Worm (Caenorhabditis elegans) whole organism, mixed stage, embryonic: ENCODE data around the gene col-80.

Source experiments
- M03D4.4 ChIP-seq: sonication (generic microtip); optimal IDR thresholded peaks from 2 replicates; lab custom pipeline; 2017; ENCODE audit warnings: mild to moderate bottlenecking, missing genetic modification characterization, missing compliant biosample characterization
- bed-3 ChIP-seq: fragments of 200-800 bp; sonication (Bioruptor generic); optimal IDR thresholded peaks from 3 replicates; lab custom pipeline; 2018; ENCODE audit warnings: mild to moderate bottlenecking, missing genetic modification characterization, moderate library complexity, missing compliant biosample characterization
- blmp-1 ChIP-seq: fragments of 150-350 bp; optimal IDR thresholded peaks from 2 replicates; lab custom pipeline; 2014; ENCODE audit warnings: missing biosample characterization, missing genetic modification characterization
- ceh-39 ChIP-seq: fragments of 150-350 bp; optimal IDR thresholded peaks from 2 replicates; lab custom pipeline; 2014; ENCODE audit warnings: missing biosample characterization, missing genetic modification characterization
- ceh-43 ChIP-seq: fragments of 200-800 bp; sonication (Bioruptor generic); optimal IDR thresholded peaks from 2 replicates; lab custom pipeline; 2018; ENCODE audit warnings: mild to moderate bottlenecking, missing genetic modification characterization, moderate library complexity, missing compliant biosample characterization
- ceh-83 ChIP-seq: fragments of 200-800 bp; sonication (Bioruptor generic); optimal IDR thresholded peaks from 2 replicates; lab custom pipeline; 2018; ENCODE audit warnings: mild to moderate bottlenecking, missing genetic modification characterization, missing compliant biosample characterization
- ces-1 ChIP-seq: fragments of 150-350 bp; optimal IDR thresholded peaks from 2 replicates; lab custom pipeline; 2014; ENCODE audit warnings: missing biosample characterization, missing genetic modification reagents, missing genetic modification characterization
- cnd-1 ChIP-seq: fragments of 200-800 bp; sonication (Bioruptor generic); optimal IDR thresholded peaks from 2 replicates; lab custom pipeline; 2018; ENCODE audit warnings: mild to moderate bottlenecking, missing genetic modification characterization, missing compliant biosample characterization
- drap-1 ChIP-seq: fragments of 200-800 bp; sonication (Bioruptor generic); optimal IDR thresholded peaks from 3 replicates; lab custom pipeline; 2018; ENCODE audit warnings: mild to moderate bottlenecking, missing genetic modification characterization, missing compliant biosample characterization
- elt-1 ChIP-seq: sonication (generic microtip); optimal IDR thresholded peaks from 2 replicates; lab custom pipeline; 2017; ENCODE audit warnings: missing genetic modification characterization, mild to moderate bottlenecking, missing compliant biosample characterization, antibody characterized with exemption, moderate library complexity, borderline replicate concordance; ENCODE audit not compliant: insufficient read depth
- elt-3 ChIP-seq: fragments of 150-350 bp; optimal IDR thresholded peaks from 2 replicates; lab custom pipeline; 2014; ENCODE audit warnings: missing biosample characterization, missing genetic modification characterization
- flh-1 ChIP-seq: fragments of 200-800 bp; sonication (Bioruptor generic); optimal IDR thresholded peaks from 2 replicates; lab custom pipeline; 2018; ENCODE audit warnings: mild to moderate bottlenecking, missing genetic modification characterization, moderate library complexity, missing compliant biosample characterization
- ham-2 ChIP-seq: fragments of 200-800 bp; sonication (Bioruptor generic); optimal IDR thresholded peaks from 2 replicates; lab custom pipeline; 2018; ENCODE audit warnings: mild to moderate bottlenecking, missing genetic modification characterization, missing compliant biosample characterization
- hlh-1 ChIP-seq: fragments of 150-350 bp; optimal IDR thresholded peaks from 2 replicates; lab custom pipeline; 2014; ENCODE audit warnings: missing biosample characterization, missing genetic modification reagents, missing genetic modification characterization
- lin-13 ChIP-seq: fragments of 150-350 bp; optimal IDR thresholded peaks from 2 replicates; lab custom pipeline; 2014; ENCODE audit warnings: missing biosample characterization, missing genetic modification characterization
- lin-32 ChIP-seq: fragments of 200-800 bp; sonication (Bioruptor generic); optimal IDR thresholded peaks from 2 replicates; lab custom pipeline; 2018; ENCODE audit warnings: mild to moderate bottlenecking, missing genetic modification characterization, missing compliant biosample characterization
- lsy-2 ChIP-seq: fragments of 150-350 bp; optimal IDR thresholded peaks from 2 replicates; lab custom pipeline; 2014; ENCODE audit warnings: missing biosample characterization, missing genetic modification characterization
- mab-5 ChIP-seq: fragments of 150-350 bp; optimal IDR thresholded peaks from 2 replicates; lab custom pipeline; 2014; ENCODE audit warnings: missing biosample characterization, missing genetic modification characterization
- mep-1 ChIP-seq: fragments of 150-350 bp; optimal IDR thresholded peaks from 2 replicates; lab custom pipeline; 2017; ENCODE audit warnings: missing biosample characterization, missing genetic modification reagents, missing genetic modification characterization, inconsistent platforms
- mls-2 ChIP-seq: sonication (generic microtip); optimal IDR thresholded peaks from 2 replicates; lab custom pipeline; 2016; ENCODE audit warnings: mild to moderate bottlenecking, missing genetic modification characterization, moderate library complexity, missing compliant biosample characterization
- nhr-12 ChIP-seq: fragments of 150-350 bp; optimal IDR thresholded peaks from 2 replicates; lab custom pipeline; 2014; ENCODE audit warnings: missing biosample characterization, missing genetic modification characterization
- nhr-2 ChIP-seq: fragments of 150-350 bp; optimal IDR thresholded peaks from 2 replicates; lab custom pipeline; 2014; ENCODE audit warnings: missing biosample characterization, missing genetic modification characterization
- nhr-237 ChIP-seq: fragments of 150-350 bp; optimal IDR thresholded peaks from 2 replicates; lab custom pipeline; 2014; ENCODE audit warnings: missing biosample characterization, missing genetic modification characterization
- nhr-28 ChIP-seq: fragments of 150-350 bp; optimal IDR thresholded peaks from 2 replicates; lab custom pipeline; 2014; ENCODE audit warnings: missing biosample characterization, missing genetic modification characterization
- nhr-76 ChIP-seq: sonication (generic microtip); optimal IDR thresholded peaks from 2 replicates; lab custom pipeline; 2017; ENCODE audit warnings: missing biosample characterization, missing genetic modification characterization
- pha-4 ChIP-seq: fragments of 150-350 bp; optimal IDR thresholded peaks from 2 replicates; lab custom pipeline; 2018; ENCODE audit warnings: missing biosample characterization, missing genetic modification reagents, missing genetic modification characterization
- sem-2 ChIP-seq: fragments of 200-800 bp; sonication (Bioruptor generic); optimal IDR thresholded peaks from 2 replicates; lab custom pipeline; 2018; ENCODE audit warnings: mild to moderate bottlenecking, missing genetic modification characterization, missing compliant biosample characterization
- snpc-4 ChIP-seq: fragments of 150-350 bp; optimal IDR thresholded peaks from 2 replicates; lab custom pipeline; 2014; ENCODE audit warnings: missing biosample characterization, missing genetic modification characterization
- sptf-1 ChIP-seq: sonication (generic microtip); optimal IDR thresholded peaks from 2 replicates; lab custom pipeline; 2017; ENCODE audit warnings: mild to moderate bottlenecking, missing genetic modification characterization, moderate library complexity, missing compliant biosample characterization
- tbx-8 ChIP-seq: fragments of 200-800 bp; sonication (Bioruptor generic); optimal IDR thresholded peaks from 2 replicates; lab custom pipeline; 2018; ENCODE audit warnings: mild to moderate bottlenecking, missing genetic modification characterization, moderate library complexity, missing compliant biosample characterization
- unc-120 ChIP-seq: sonication (generic microtip); optimal IDR thresholded peaks from 2 replicates; lab custom pipeline; 2017; ENCODE audit warnings: missing genetic modification characterization, missing compliant biosample characterization; ENCODE audit not compliant: poor library complexity, severe bottlenecking
- unc-39 ChIP-seq: fragments of 150-350 bp; optimal IDR thresholded peaks from 2 replicates; lab custom pipeline; 2014; ENCODE audit warnings: missing biosample characterization, missing genetic modification characterization
- unc-62 ChIP-seq: fragments of 150-350 bp; optimal IDR thresholded peaks from 2 replicates; lab custom pipeline; 2014; ENCODE audit warnings: missing biosample characterization, missing genetic modification reagents, missing genetic modification characterization
- zip-8 ChIP-seq: fragments of 150-350 bp; optimal IDR thresholded peaks from 2 replicates; lab custom pipeline; 2014; ENCODE audit warnings: missing biosample characterization, missing genetic modification characterization
- ztf-11 ChIP-seq: fragments of 150-350 bp; optimal IDR thresholded peaks from 2 replicates; lab custom pipeline; 2014; ENCODE audit warnings: missing biosample characterization, missing genetic modification characterization

col-80 gene

ce11 chrII:10706901-10707300, at the start of gene col-80:
Gene col-80, plus strand, starts transcription at chrII:10707201.
- TF ChIP-seq bed-3 (GFP tag; lab: Kevin White, UChicago) = no peak

ce11 chrII:10657632-10658108, 49.3 kb upstream of the col-80 start, which contains the start of gene lact-3:
Gene lact-3, minus strand, starts transcription at chrII:10657682.
- TF ChIP-seq drap-1 (GFP tag; lab: Kevin White, UChicago) = no peak
- TF ChIP-seq lin-32 (GFP tag; lab: Kevin White, UChicago) = no peak
- no peak for TF ChIP-seq blmp-1
- no peak for TF ChIP-seq elt-1 (tag; lab: Kevin White, UChicago)
- TF ChIP-seq lin-13 (tag; lab: Kevin White, UChicago) = no peak

- TF ChIP-seq sem-2 (GFP tag; lab: Kevin White, UChicago) = no peak
- TF ChIP-seq nhr-28 (tag; lab: Kevin White, UChicago) = no peak
- no peak for TF ChIP-seq ceh-83 (GFP tag; lab: Kevin White, UChicago)
- peak; percentile 69 for TF ChIP-seq nhr-237 (tag; lab: Kevin White, UChicago)
- TF ChIP-seq elt-3 (tag; lab: Kevin White, UChicago) = no peak
- no peak for TF ChIP-seq mab-5 (tag; lab: Kevin White, UChicago)
- peak; percentile 61 for TF ChIP-seq lin-13 (tag; lab: Kevin White, UChicago)
- TF ChIP-seq flh-1 (GFP tag; lab: Kevin White, UChicago) = no peak
- no peak for TF ChIP-seq nhr-12
- TF ChIP-seq ces-1 (GFP tag; lab: Kevin White, UChicago) = peak; percentile 34
- TF ChIP-seq tbx-8 (GFP tag; lab: Kevin White, UChicago) = no peak
- TF ChIP-seq cnd-1 (tag; lab: Kevin White, UChicago) = no peak
- no peak for TF ChIP-seq zip-8 (tag; lab: Kevin White, UChicago)
- TF ChIP-seq pha-4 (tag; lab: Kevin White, UChicago) = no peak
- no peak for TF ChIP-seq blmp-1
- TF ChIP-seq unc-39 (tag; lab: Kevin White, UChicago) = no peak
- no peak for TF ChIP-seq mls-2 (tag; lab: Kevin White, UChicago)
- no peak for TF ChIP-seq ham-2 (GFP tag; lab: Kevin White, UChicago)
- peak; percentile 52 for TF ChIP-seq ceh-39
- TF ChIP-seq nhr-76 (tag; lab: Kevin White, UChicago) = no peak
- TF ChIP-seq bed-3 (GFP tag; lab: Kevin White, UChicago) = no peak
- no peak for TF ChIP-seq M03D4.4 (tag; lab: Kevin White, UChicago)
- TF ChIP-seq lsy-2 (tag; lab: Kevin White, UChicago) = peak; percentile 70
- no peak for TF ChIP-seq nhr-2 (tag; lab: Kevin White, UChicago)
- TF ChIP-seq hlh-1 (tag; lab: Kevin White, UChicago) = peak; percentile 57
- TF ChIP-seq unc-120 (tag; lab: Kevin White, UChicago) = peak; percentile 72
- TF ChIP-seq ceh-43 (GFP tag; lab: Kevin White, UChicago) = no peak
- peak; percentile 31 for TF ChIP-seq unc-62 (GFP tag; lab: Kevin White, UChicago)
- TF ChIP-seq ztf-11 (tag; lab: Kevin White, UChicago) = no peak
- peak; percentile 87 for TF ChIP-seq mep-1 (tag; lab: Kevin White, UChicago)
- no peak for TF ChIP-seq drap-1 (GFP tag; lab: Kevin White, UChicago)
- no peak for TF ChIP-seq lin-32 (GFP tag; lab: Kevin White, UChicago)
- TF ChIP-seq snpc-4 (tag; lab: Kevin White, UChicago) = no peak
- no peak for TF ChIP-seq elt-1 (tag; lab: Kevin White, UChicago)
- TF ChIP-seq sptf-1 (tag; lab: Kevin White, UChicago) = no peak
Measured at ce11 chrII:10658576-10659256, 48.3 kb upstream of the col-80 start, which contains the start of the genes snu-13 and rsp-7. Gene snu-13, minus strand, starts transcription at chrII:10658626. Gene rsp-7, plus strand, starts transcription at chrII:10659206.
